Worm (Caenorhabditis elegans) whole organism, mixed stage, embryonic: ENCODE measurements around the gene F44G3.7.

Experiments used
- M03D4.4 ChIP-seq: sonication (generic microtip); optimal IDR thresholded peaks from 2 replicates; lab custom pipeline; 2017; ENCODE audit warnings: mild to moderate bottlenecking, missing genetic modification characterization, missing compliant biosample characterization
- bed-3 ChIP-seq: fragments of 200-800 bp; sonication (Bioruptor generic); optimal IDR thresholded peaks from 3 replicates; lab custom pipeline; 2018; ENCODE audit warnings: mild to moderate bottlenecking, missing genetic modification characterization, moderate library complexity, missing compliant biosample characterization
- blmp-1 ChIP-seq: fragments of 150-350 bp; optimal IDR thresholded peaks from 2 replicates; lab custom pipeline; 2014; ENCODE audit warnings: missing biosample characterization, missing genetic modification characterization
- ceh-43 ChIP-seq: fragments of 200-800 bp; sonication (Bioruptor generic); optimal IDR thresholded peaks from 2 replicates; lab custom pipeline; 2018; ENCODE audit warnings: mild to moderate bottlenecking, missing genetic modification characterization, moderate library complexity, missing compliant biosample characterization
- ces-1 ChIP-seq: fragments of 150-350 bp; optimal IDR thresholded peaks from 2 replicates; lab custom pipeline; 2014; ENCODE audit warnings: missing biosample characterization, missing genetic modification reagents, missing genetic modification characterization
- drap-1 ChIP-seq: fragments of 200-800 bp; sonication (Bioruptor generic); optimal IDR thresholded peaks from 3 replicates; lab custom pipeline; 2018; ENCODE audit warnings: mild to moderate bottlenecking, missing genetic modification characterization, missing compliant biosample characterization
- elt-1 ChIP-seq: sonication (generic microtip); optimal IDR thresholded peaks from 2 replicates; lab custom pipeline; 2017; ENCODE audit warnings: missing genetic modification characterization, mild to moderate bottlenecking, missing compliant biosample characterization, antibody characterized with exemption, moderate library complexity, borderline replicate concordance; ENCODE audit not compliant: insufficient read depth
- elt-3 ChIP-seq: fragments of 150-350 bp; optimal IDR thresholded peaks from 2 replicates; lab custom pipeline; 2014; ENCODE audit warnings: missing biosample characterization, missing genetic modification characterization
- ham-2 ChIP-seq: fragments of 200-800 bp; sonication (Bioruptor generic); optimal IDR thresholded peaks from 2 replicates; lab custom pipeline; 2018; ENCODE audit warnings: mild to moderate bottlenecking, missing genetic modification characterization, missing compliant biosample characterization
- hlh-1 ChIP-seq: fragments of 150-350 bp; optimal IDR thresholded peaks from 2 replicates; lab custom pipeline; 2014; ENCODE audit warnings: missing biosample characterization, missing genetic modification reagents, missing genetic modification characterization
- lin-13 ChIP-seq: fragments of 150-350 bp; optimal IDR thresholded peaks from 2 replicates; lab custom pipeline; 2014; ENCODE audit warnings: missing biosample characterization, missing genetic modification characterization
- lin-32 ChIP-seq: fragments of 200-800 bp; sonication (Bioruptor generic); optimal IDR thresholded peaks from 2 replicates; lab custom pipeline; 2018; ENCODE audit warnings: mild to moderate bottlenecking, missing genetic modification characterization, missing compliant biosample characterization
- lsy-2 ChIP-seq: fragments of 150-350 bp; optimal IDR thresholded peaks from 2 replicates; lab custom pipeline; 2014; ENCODE audit warnings: missing biosample characterization, missing genetic modification characterization
- mab-5 ChIP-seq: fragments of 150-350 bp; optimal IDR thresholded peaks from 2 replicates; lab custom pipeline; 2014; ENCODE audit warnings: missing biosample characterization, missing genetic modification characterization
- mep-1 ChIP-seq: fragments of 150-350 bp; optimal IDR thresholded peaks from 2 replicates; lab custom pipeline; 2017; ENCODE audit warnings: missing biosample characterization, missing genetic modification reagents, missing genetic modification characterization, inconsistent platforms
- mls-2 ChIP-seq: sonication (generic microtip); optimal IDR thresholded peaks from 2 replicates; lab custom pipeline; 2016; ENCODE audit warnings: mild to moderate bottlenecking, missing genetic modification characterization, moderate library complexity, missing compliant biosample characterization
- nhr-12 ChIP-seq: fragments of 150-350 bp; optimal IDR thresholded peaks from 2 replicates; lab custom pipeline; 2014; ENCODE audit warnings: missing biosample characterization, missing genetic modification characterization
- nhr-237 ChIP-seq: fragments of 150-350 bp; optimal IDR thresholded peaks from 2 replicates; lab custom pipeline; 2014; ENCODE audit warnings: missing biosample characterization, missing genetic modification characterization
- nhr-28 ChIP-seq: fragments of 150-350 bp; optimal IDR thresholded peaks from 2 replicates; lab custom pipeline; 2014; ENCODE audit warnings: missing biosample characterization, missing genetic modification characterization
- nhr-76 ChIP-seq: sonication (generic microtip); optimal IDR thresholded peaks from 2 replicates; lab custom pipeline; 2017; ENCODE audit warnings: missing biosample characterization, missing genetic modification characterization
- pha-4 ChIP-seq: fragments of 150-350 bp; optimal IDR thresholded peaks from 2 replicates; lab custom pipeline; 2018; ENCODE audit warnings: missing biosample characterization, missing genetic modification reagents, missing genetic modification characterization
- sem-2 ChIP-seq: fragments of 200-800 bp; sonication (Bioruptor generic); optimal IDR thresholded peaks from 2 replicates; lab custom pipeline; 2018; ENCODE audit warnings: mild to moderate bottlenecking, missing genetic modification characterization, missing compliant biosample characterization
- snpc-4 ChIP-seq: fragments of 150-350 bp; optimal IDR thresholded peaks from 2 replicates; lab custom pipeline; 2014; ENCODE audit warnings: missing biosample characterization, missing genetic modification characterization
- tbx-8 ChIP-seq: fragments of 200-800 bp; sonication (Bioruptor generic); optimal IDR thresholded peaks from 2 replicates; lab custom pipeline; 2018; ENCODE audit warnings: mild to moderate bottlenecking, missing genetic modification characterization, moderate library complexity, missing compliant biosample characterization
- unc-39 ChIP-seq: fragments of 150-350 bp; optimal IDR thresholded peaks from 2 replicates; lab custom pipeline; 2014; ENCODE audit warnings: missing biosample characterization, missing genetic modification characterization
- unc-62 ChIP-seq: fragments of 150-350 bp; optimal IDR thresholded peaks from 2 replicates; lab custom pipeline; 2014; ENCODE audit warnings: missing biosample characterization, missing genetic modification reagents, missing genetic modification characterization
- zip-8 ChIP-seq: fragments of 150-350 bp; optimal IDR thresholded peaks from 2 replicates; lab custom pipeline; 2014; ENCODE audit warnings: missing biosample characterization, missing genetic modification characterization
- ztf-11 ChIP-seq: fragments of 150-350 bp; optimal IDR thresholded peaks from 2 replicates; lab custom pipeline; 2014; ENCODE audit warnings: missing biosample characterization, missing genetic modification characterization

Gene F44G3.7

ce11 chrV:16131249-16131648, 5.7 kb downstream of the F44G3.7 start, which contains the start of gene fbxa-142:
Gene fbxa-142, minus strand, starts transcription at chrV:16131349.
- no peak for TF ChIP-seq ztf-11 (tag; lab: Kevin White, UChicago)
- TF ChIP-seq pha-4 (tag; lab: Kevin White, UChicago), result no peak
- no peak for TF ChIP-seq hlh-1

- TF ChIP-seq snpc-4 (tag; lab: Kevin White, UChicago) (no peak), lin-32 (no peak), ces-1 (no peak), zip-8 (tag; lab: Kevin White, UChicago) (no peak), mab-5 (tag; lab: Kevin White, UChicago) (no peak)
Measured at ce11 chrV:16129116-16129515, 7.8 kb downstream of the F44G3.7 start.

DNA sequence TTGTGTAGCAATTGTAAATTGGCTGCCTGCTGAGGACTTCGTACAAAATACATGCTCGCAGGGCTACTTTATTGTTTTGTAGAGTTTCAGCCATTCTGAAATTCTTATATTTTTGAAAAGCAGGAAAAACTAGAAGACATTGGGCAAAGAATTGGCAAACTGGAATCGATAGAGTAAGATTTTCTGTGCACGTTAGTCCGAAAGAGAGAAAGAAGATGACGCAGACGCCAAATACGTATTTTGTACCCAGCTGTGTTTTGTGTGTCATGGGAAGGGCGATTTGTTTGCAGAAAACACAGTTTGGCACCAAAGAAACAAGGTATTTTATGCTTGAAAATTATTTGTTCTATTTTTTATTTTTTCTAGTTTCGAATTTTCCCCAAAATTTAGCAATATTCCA, 9.5 kb downstream of the F44G3.7 start, which contains the start of gene fbxa-143:
Gene fbxa-143, minus strand, starts transcription at position 101 of the 400 bp plus-strand sequence.
- TF ChIP-seq mls-2 (tag; lab: Kevin White, UChicago) (no peak), drap-1 (GFP tag; lab: Kevin White, UChicago) (no peak), zip-8 (tag; lab: Kevin White, UChicago) (no peak), nhr-76 (tag; lab: Kevin White, UChicago) (no peak), mep-1 (no peak)

DNA sequence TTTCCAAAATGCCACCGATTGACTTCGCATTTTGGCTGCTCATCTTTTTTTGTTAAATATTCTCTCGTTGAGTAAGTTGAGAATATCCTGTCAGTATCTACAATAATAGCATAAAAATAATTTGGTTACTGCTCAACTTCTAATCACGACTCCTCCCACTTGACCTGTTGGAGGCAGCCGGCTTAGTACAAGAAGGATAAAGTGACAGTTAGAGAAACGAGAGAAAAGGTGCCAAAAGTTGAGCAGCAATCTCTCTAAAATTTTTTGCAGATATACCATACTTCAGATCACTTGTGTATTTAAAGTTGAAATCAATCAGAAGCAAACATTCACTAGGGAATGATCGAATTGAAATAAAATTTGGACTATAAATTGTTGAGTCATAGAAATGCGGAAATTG, 12.2 kb downstream of the F44G3.7 start, which contains the start of gene nhr-111:
Gene nhr-111, minus strand, starts transcription at position 101 of the 400 bp plus-strand sequence.
- no peak for TF ChIP-seq bed-3 (GFP tag; lab: Kevin White, UChicago)
- no peak for TF ChIP-seq ham-2 (GFP tag; lab: Kevin White, UChicago)
- no peak for TF ChIP-seq mls-2 (tag; lab: Kevin White, UChicago)

- TF ChIP-seq lin-32 (no peak), drap-1 (GFP tag; lab: Kevin White, UChicago) (no peak), mep-1 (no peak), sem-2 (GFP tag; lab: Kevin White, UChicago) (no peak), tbx-8 (GFP tag; lab: Kevin White, UChicago) (no peak), unc-39 (tag; lab: Kevin White, UChicago) (no peak), nhr-12 (tag; lab: Kevin White, UChicago) (no peak)
Measured at ce11 chrV:16121451-16121850, 15.5 kb downstream of the F44G3.7 start.

ce11 chrV:16120922-16121321, 16.0 kb downstream of the F44G3.7 start, which contains the start of gene skr-3:
Gene skr-3, plus strand, starts transcription at chrV:16121084.
- no peak for TF ChIP-seq M03D4.4 (tag; lab: Kevin White, UChicago)

DNA sequence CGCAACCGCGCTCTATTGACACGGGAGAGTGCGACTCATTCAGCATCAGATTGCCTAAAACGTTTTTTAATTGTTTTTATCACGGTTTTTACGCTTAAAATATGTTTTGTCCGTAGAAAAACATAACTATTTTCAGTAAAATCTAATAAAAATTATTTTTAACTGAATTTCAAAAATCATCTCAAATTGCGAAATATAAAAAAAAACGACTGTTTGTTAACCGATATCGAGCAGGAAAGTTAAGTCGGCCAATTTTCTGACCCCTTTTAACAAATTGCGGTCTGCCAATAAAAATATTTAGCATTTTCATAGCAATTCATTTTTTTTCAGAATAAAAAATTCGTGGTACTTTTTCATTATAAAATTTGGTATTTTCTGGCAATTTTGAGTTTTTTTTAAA, 16.4 kb downstream of the F44G3.7 start:
- TF ChIP-seq mls-2 (tag; lab: Kevin White, UChicago), result no peak
- no peak for TF ChIP-seq nhr-237 (tag; lab: Kevin White, UChicago)
- TF ChIP-seq tbx-8 (GFP tag; lab: Kevin White, UChicago), result no peak
- TF ChIP-seq lin-32, result no peak
- TF ChIP-seq ztf-11 (tag; lab: Kevin White, UChicago), result no peak
- TF ChIP-seq nhr-28 (tag; lab: Kevin White, UChicago), result no peak
- TF ChIP-seq bed-3 (GFP tag; lab: Kevin White, UChicago), result no peak
- TF ChIP-seq M03D4.4 (tag; lab: Kevin White, UChicago), result no peak
- TF ChIP-seq mab-5 (tag; lab: Kevin White, UChicago), result no peak
- no peak for TF ChIP-seq ham-2 (GFP tag; lab: Kevin White, UChicago)
- TF ChIP-seq mep-1, result no peak
- TF ChIP-seq lin-13 (tag; lab: Kevin White, UChicago), result no peak
- TF ChIP-seq pha-4 (tag; lab: Kevin White, UChicago), result no peak
- no peak for TF ChIP-seq blmp-1 (tag; lab: Kevin White, UChicago)
- TF ChIP-seq elt-1 (tag; lab: Kevin White, UChicago), result no peak
- no peak for TF ChIP-seq unc-62
- TF ChIP-seq, all 35 proteins: peak for 0

DNA sequence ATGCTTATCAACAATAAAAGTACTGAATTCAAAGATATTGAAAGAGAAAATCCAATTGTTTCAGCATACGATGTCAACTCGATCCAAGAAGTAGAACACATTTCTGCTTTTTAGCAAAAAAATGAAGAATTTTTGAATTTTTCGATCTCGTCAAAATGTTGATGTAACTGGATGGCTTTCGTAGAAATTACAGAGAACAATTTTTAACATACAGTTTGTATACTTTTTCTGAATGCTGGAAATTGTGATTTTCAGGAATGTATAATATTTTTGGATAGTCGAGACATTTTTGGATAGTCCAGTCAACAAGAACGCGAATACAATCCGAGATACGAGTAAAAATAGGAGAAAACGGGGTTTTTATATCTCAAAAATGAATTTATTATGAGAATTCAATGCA, 18.3 kb downstream of the F44G3.7 start, which contains the start of gene str-103:
Gene str-103, minus strand, starts transcription at position 101 of the 400 bp plus-strand sequence.
- TF ChIP-seq unc-39 (tag; lab: Kevin White, UChicago) (no peak), nhr-76 (tag; lab: Kevin White, UChicago) (no peak), unc-62 (no peak), lsy-2 (tag; lab: Kevin White, UChicago) (no peak), drap-1 (GFP tag; lab: Kevin White, UChicago) (no peak), lin-13 (tag; lab: Kevin White, UChicago) (no peak), ceh-43 (GFP tag; lab: Kevin White, UChicago) (no peak), blmp-1 (tag; lab: Kevin White, UChicago) (no peak), ztf-11 (tag; lab: Kevin White, UChicago) (no peak), nhr-12 (tag; lab: Kevin White, UChicago) (no peak), zip-8 (tag; lab: Kevin White, UChicago) (no peak), elt-3 (tag; lab: Kevin White, UChicago) (no peak)
